Worm (Caenorhabditis elegans) whole organism, dauer: Measurements from ENCODE around the gene gst-34.
"Not testable (repeated sequence)": the region's sequence is repeated elsewhere in the genome, so short reads cannot be mapped to it uniquely, and the experiment has no call there.

Experiments
- unc-62 ChIP-seq: sonication (generic microtip); optimal IDR thresholded peaks from 2 replicates; lab custom pipeline; 2017; ENCODE audit warnings: missing biosample characterization, missing genetic modification reagents, missing genetic modification characterization

gst-34 gene

DNA sequence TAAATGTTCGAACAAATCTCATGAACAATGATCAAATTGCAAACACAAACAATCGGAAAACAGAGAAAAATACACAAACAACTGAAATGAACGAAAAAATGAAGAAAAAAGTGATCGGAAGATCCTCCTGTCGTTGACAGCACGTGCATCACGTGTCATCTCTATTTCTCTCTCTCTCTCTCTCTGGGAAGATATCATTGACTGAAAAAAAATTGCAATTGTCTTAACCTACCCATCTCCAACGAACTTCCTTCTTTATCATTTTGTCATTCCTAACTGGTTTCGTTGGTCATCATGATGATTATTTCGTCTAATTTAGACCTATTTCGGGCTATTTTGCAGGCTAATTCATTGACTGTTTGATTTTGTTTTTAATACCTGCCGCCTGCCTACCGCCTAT lies 22.3 kb upstream of the gst-34 start:
- no peak for TF ChIP-seq unc-62

DNA sequence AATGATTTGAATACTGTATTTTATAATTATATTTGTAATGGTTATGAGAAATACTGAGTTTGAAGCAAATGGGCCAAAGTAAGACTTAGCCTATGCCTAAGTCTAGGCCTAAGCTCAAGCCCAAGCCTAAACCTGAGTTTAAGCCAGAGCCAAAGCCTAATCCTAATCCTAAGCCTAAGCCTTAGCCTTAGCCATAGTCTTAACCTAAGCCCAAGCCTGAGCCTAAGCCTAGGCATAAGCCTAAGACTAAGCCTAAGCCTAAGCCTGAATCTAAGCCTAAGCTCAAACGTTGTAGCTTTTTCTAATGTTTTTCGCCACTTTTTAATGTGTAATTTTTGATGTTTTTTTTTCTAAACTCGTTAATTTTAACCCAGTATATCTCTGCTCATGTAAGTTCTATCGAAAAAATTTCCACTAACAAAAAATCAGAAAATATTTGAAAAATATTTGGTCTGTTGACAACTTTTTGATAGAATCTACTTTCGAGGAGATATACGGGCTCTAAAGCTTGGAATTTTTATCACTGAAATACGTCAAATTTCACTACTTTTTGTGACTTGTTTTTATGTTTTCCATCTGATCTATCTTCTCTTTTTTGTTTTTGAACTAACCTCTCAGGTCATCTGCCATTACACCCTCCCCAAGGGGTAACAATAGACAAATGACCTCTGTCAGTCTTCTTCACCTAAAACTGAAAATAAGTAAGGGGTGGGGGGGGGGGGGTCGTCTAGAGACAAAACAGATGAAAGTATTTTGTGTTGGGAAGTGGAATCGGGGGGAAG lies 21.2 kb upstream of the gst-34 start:
- no peak for TF ChIP-seq unc-62

DNA sequence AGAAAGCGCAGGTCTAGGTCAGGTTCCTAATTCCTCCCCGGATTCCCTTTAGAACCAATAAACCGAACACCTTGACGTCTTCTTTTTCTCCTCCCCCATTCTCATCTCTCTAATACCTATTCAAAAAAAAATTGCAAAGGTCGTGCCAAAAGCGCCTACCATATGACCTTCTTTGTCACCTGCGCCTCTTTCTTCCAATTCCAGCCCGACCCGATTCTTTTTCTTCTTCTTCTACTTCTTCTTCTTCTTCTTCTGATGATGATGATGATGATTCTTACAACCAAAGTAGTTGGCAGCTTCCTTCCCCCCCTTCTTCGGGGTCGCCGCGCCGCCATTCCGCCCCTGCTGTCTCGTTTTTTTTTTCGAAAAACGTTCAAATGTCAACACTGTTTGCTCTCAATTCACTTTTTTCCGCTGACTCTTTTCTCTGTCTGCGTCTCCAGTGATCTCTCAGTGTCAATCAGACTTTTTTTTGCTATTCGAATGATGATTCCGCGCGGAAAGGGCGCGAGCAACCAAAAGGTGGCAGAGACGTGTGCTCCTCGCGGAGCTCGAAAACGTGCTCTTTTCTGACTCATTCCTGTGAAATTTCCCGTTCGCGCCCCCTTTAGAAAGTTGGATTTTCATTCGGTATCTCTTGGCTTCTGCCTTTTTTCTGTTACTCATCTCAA lies 20.5 kb upstream of the gst-34 start:
- no peak for TF ChIP-seq unc-62

DNA sequence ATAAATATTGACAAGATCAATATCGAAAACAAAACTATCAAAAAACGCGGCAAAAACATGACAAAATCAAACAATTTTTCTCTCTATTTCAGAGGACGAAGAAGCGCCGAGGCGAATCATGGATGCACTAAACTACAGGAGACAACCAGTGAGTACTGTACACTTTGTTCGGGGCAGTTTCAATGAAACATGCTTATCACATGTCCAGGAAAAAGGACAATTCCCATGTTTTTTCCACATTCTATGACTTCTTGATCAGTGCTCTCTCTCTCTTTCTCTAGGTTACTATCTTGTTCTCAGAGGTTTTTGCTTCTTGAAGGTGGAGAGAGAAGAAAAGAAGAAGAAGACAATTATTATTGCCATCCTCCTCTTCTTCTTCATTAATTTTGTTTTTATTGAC lies 14.5 kb upstream of the gst-34 start:
- no peak for TF ChIP-seq unc-62

DNA sequence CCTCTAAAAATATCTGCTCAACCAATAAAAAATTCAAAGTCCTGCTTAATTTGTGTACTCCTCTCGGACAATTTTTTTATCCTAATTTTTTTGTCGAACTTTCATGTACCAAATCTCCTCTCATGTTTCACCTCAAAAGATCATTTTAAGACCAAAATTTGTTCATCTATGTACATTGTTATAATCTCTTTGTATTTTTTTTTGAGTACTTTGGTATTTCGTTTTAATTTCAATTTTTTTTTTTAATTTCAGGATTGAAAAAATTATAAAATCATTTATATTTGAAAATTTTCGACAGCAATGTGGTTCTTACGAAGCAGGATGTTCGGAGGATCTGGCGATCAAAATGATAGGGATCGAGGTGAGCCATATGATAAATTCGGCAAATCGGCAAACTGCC lies 13.4 kb upstream of the gst-34 start, which contains the start of gene spsb-1:
TSS of gene spsb-1 (plus strand) at position 301 of the 400 bp plus-strand sequence.
- TF ChIP-seq unc-62: no peak

DNA sequence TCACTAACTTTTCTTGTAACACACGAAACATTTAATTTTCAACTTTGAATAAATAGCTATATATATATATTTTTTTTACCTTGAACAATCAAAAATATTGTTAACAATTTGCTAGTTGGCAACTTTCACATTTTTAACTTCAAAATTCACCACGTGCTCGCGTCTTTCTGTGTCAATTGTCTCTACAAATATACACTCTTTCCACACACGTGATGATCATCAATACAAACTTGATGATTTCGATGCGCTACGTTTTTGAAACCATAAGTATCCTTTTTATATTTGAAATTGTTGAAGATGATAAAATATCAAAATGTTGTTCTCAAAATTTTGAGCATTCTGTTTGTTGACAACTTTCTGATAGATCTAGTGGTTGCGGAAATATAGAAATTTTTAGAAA lies 12.3 kb upstream of the gst-34 start:
- TF ChIP-seq unc-62: no peak

DNA sequence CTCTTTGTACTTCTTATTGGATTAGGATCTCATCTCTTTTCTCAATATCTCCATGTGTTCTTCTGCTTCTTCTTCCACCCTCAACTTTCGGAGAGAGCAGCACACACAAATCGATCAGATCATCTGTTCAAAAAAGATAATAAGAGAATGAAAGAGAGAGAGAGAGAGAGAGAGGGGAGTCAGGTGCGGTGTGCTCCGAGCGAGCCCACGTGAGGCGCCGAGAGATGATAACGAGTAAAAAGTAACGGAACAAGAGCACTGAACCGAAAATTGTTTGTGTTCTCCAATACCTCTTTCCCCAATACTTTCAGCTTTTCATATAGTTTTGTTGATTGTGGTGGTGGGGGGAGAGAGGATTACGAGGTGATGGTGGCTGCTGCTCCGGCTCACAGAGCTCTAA lies 10.9 kb upstream of the gst-34 start:
- TF ChIP-seq unc-62: no peak

DNA sequence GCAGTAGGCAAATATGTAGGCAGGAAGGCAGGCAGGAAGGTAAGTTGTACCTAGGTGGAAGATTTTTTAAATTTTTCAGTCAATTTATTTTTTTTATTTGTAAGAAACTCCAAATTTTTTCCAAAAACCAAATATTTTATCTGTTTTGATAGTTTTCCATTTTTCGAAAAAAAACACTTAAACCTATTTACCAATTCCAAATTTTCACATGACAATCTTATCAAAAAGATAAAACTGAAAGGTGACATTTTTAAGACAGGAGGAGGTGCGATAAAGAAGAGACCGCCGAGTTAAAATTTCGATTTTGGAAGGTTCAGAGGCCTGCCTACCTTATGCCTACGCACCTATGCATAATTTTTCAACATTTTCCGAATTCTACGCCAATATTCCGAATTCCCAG lies 7.9 kb upstream of the gst-34 start:
- TF ChIP-seq unc-62: no peak

DNA sequence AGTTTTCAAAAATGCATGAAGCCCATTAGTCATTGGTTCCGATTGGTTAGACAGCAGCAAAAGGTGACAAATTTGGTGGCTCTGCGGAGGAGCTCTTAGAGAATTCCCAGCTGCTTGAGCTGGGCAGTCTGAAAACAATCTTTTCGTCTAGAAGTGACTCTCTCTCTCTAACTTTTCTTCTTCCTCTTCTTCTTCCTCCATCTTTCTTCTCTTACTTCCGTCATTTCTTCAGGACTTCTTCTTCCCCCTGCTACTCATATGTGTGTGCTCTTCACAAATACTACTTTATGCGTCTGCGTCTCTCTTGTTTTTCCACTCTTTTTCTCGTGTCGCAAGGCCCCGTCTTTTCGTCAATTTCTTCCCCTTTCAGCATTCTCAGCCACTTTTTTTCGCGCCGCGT lies 6.9 kb upstream of the gst-34 start:
- TF ChIP-seq unc-62: no peak

DNA sequence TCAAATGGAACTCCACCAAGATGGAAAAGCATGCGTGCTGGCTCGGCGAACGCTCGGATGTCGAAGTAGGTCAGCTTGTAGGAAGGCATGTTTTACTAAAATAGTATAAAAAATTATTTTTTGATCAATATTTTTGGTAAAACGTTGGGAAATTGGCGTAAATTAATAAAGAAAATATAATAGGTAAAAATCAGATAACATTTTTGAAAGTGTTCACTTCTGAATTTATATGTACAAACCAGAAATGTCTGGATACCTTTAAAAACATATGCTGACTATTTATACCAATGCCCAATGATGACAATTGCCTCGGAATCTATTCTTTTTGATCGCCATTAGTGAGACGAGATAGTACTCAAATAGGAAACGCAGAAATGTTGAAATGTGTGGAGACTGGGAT lies 2.2 kb upstream of the gst-34 start, which contains the start of gene gst-35:
TSS of gene gst-35 (minus strand) at position 101 of the 400 bp plus-strand sequence.
- TF ChIP-seq unc-62: no peak

DNA sequence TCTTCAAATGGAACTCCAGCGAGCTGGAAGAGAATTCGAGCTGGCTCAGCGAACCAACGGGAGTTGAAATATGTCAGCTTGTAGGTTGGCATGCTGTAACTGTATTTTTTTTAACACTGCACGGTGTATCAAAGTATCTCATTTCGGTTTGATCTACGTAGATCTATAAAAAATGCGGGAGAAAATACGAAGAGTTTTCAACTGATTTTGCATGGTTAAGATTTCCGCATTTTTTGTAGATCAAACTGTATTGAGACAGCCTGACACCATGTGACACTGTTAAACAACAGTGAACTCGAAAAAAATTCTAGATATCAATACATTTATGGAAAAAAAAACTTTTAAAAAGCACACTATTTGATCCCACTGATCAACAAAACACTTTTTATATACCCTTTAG lies 4.5 kb downstream of the gst-34 start, which contains the start of gene gst-32:
TSS of gene gst-32 (minus strand) at position 101 of the 400 bp plus-strand sequence.
- no peak for TF ChIP-seq unc-62

DNA sequence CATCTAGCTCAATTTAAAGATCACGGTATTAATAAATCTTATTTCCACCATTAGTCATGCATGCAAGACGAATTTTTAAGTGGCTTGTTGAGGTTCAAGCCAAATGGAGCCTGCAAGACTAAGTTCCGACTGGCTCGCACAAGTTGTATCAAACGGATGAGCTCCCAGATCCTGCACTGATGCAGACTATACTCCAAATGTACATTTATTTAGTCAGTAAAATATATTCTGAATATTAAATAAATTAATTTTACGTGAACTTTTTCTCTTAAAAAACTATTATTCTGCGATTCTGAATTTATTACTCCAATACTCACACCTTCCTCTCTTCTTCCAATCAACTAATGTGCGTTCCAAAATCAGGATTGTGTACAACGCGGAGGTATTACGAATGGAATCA lies 7.4 kb downstream of the gst-34 start, which contains the start of gene Y53F4B.36:
TSS of gene Y53F4B.36 (plus strand) at position 301 of the 400 bp plus-strand sequence.
- TF ChIP-seq unc-62: no peak

DNA sequence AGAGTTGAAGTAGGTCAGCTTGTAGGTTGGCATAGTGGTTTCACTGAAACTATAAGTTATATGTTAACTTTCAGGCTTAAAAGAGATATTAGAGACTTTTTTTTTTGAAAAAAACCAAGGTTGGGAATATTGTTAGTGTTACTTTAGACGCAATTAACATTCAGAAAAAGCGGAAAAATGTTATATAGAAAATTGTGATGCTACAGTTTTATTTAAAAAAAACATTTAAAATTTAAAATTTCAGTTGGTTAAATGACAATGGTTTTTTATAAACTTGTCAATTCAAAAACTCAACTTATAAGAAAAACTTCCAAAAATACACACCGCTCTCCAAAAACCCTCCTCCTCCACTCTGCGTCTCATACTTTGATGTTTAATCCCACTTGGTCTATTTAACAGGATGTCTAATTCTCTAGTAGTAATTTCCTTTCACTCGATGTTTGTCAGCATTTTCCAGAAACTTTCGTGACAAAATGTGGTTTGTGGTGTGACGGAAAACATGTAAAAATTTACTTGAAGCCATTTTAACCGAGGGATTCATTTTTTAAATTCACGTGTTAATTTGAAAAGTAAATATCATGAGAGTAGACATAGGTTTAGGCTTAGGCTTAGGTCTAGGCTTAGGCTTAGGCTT lies 8.0 kb downstream of the gst-34 start, which contains the start of gene gst-31:
TSS of gene gst-31 (minus strand) at position 51 of the 634 bp plus-strand sequence.
- no peak for TF ChIP-seq unc-62

DNA sequence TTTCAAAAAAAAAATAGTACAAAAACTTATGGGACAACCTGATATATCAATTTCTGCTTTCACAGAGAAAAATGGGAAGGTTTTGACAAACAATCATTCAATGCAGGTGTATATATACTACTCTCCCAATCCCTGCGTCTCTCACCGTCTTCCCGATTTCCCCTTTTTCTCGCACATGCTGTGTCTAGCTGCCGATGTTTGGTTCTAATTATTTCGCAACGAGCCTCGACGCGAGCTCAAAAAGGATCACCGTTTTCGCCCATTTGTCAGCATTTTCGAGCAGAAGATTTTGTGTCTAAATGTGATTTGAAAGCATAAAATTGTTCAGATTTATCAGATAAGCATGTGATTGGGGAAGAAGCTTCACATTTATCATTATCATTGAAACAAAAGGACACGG lies 9.9 kb downstream of the gst-34 start:
- no peak for TF ChIP-seq unc-62

DNA sequence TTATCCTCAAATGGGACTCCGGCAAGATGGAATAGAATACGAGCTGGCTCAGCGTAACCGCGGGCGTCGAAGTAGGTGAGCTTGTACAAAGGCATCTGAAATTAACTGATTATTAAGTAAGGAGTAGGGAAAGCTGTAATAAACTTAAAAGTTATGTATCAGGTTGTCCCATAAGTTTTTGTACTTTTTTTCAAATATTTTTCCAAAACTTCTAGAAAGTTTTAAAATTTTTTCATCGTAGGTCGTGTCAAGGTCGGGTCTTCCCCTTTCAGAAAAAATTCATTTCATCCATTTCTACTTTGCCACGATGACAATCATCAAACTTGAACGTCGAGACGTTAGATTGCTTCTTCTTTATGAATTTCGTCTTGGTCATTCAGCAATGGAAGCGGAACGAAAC lies 11.2 kb downstream of the gst-34 start, which contains the start of gene gst-39:
TSS of gene gst-39 (minus strand) at position 101 of the 400 bp plus-strand sequence.
- TF ChIP-seq unc-62: not testable (repeated sequence)

DNA sequence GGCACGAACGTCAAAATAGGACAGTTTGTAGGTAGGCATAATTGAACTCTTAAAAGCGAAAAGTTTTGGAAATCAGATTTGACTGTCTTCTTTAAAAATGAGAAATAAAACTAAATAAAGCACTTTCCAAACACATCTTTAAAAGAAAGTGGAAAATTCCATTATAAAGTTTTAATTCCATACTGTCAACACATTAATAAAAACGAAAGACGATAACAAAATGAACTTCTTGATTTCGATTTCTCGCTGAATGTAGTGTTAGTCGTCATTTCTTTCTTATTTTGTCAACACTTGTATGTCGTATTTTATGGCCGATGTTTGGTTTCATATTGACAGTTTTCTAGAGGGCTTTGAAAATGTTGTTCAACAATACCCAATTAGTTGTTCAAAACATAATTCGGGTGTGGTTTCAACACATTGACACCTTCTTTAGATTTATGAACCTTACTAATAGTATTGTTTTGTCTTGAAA lies 13.2 kb downstream of the gst-34 start, which contains the start of gene gst-29:
TSS of gene gst-29 (minus strand) at position 51 of the 472 bp plus-strand sequence.
- no peak for TF ChIP-seq unc-62

DNA sequence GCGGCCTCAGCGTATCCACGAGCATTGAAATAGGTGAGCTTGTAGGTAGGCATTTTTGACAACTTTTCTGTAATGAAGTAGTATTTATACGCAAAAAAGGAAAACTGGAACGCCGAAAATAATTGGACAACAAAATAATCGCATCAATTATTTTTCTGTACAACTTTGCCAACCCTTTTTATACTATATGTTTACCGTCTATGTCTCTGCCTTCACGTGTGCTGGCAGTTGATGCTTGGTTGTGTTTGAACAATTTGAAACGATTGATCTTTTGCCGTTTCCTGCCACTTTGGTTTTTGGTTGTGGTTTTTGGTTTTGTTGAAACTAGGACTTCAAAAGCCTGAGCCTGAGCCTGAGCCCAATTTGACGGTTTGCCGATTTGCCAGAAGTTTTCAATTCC lies 15.7 kb downstream of the gst-34 start, which contains the start of gene gst-28:
TSS of gene gst-28 (minus strand) at position 238 of the 400 bp plus-strand sequence.
- no peak for TF ChIP-seq unc-62
